Worm (Caenorhabditis elegans) whole organism, late embryonic: ENCODE measurements around the gene F21H7.5.

Experiments
- ama-1 ChIP-seq: fragments of 150-350 bp; optimal IDR thresholded peaks from 2 replicates; lab custom pipeline; 2014
- ceh-6 ChIP-seq: fragments of 200-800 bp; sonication (Bioruptor generic); optimal IDR thresholded peaks from 2 replicates; lab custom pipeline; 2018; ENCODE audit warnings: mild to moderate bottlenecking, missing genetic modification characterization, missing compliant biosample characterization
- dmd-4 ChIP-seq: sonication (generic microtip); optimal IDR thresholded peaks from 2 replicates; lab custom pipeline; 2016; ENCODE audit warnings: borderline replicate concordance, missing genetic modification characterization, missing compliant biosample characterization
- ets-4 ChIP-seq: sonication (generic microtip); optimal IDR thresholded peaks from 2 replicates; lab custom pipeline; 2016; ENCODE audit warnings: missing genetic modification characterization, missing compliant biosample characterization
- eyg-1 ChIP-seq: sonication (generic microtip); optimal IDR thresholded peaks from 2 replicates; lab custom pipeline; 2016; ENCODE audit warnings: missing genotype, missing genetic modification characterization, missing compliant biosample characterization
- hlh-30 ChIP-seq: sonication (generic microtip); optimal IDR thresholded peaks from 2 replicates; lab custom pipeline; 2017; ENCODE audit warnings: antibody characterized with exemption, missing genetic modification characterization, missing compliant biosample characterization; ENCODE audit not compliant: insufficient read depth
- sox-4 ChIP-seq: sonication (generic microtip); optimal IDR thresholded peaks from 2 replicates; lab custom pipeline; 2017; ENCODE audit warnings: mild to moderate bottlenecking, missing genetic modification characterization, inconsistent platforms, missing compliant biosample characterization
- unc-42 ChIP-seq: sonication (generic microtip); optimal IDR thresholded peaks from 2 replicates; lab custom pipeline; 2016; ENCODE audit warnings: missing genotype, missing genetic modification characterization, missing compliant biosample characterization
- unc-55 ChIP-seq: sonication (generic microtip); optimal IDR thresholded peaks from 2 replicates; lab custom pipeline; 2017; ENCODE audit warnings: missing biosample characterization, missing genetic modification reagents, missing genetic modification characterization

ce11 chrV:16209837-16210236, 27.5 kb upstream of the F21H7.5 start, which contains the start of gene oac-15:
- no peak for TF ChIP-seq unc-55
- no peak for TF ChIP-seq unc-42 (tag; lab: Kevin White, UChicago)
- no peak for TF ChIP-seq ceh-6 (GFP tag; lab: Kevin White, UChicago)
- no peak for TF ChIP-seq eyg-1
- no peak for TF ChIP-seq sox-4
- TF ChIP-seq hlh-30 (tag; lab: Kevin White, UChicago) = no peak
- no peak for TF ChIP-seq ets-4 (tag; lab: Kevin White, UChicago)
- no peak for TF ChIP-seq ama-1 (lab: Kevin White, UChicago)
- TF ChIP-seq dmd-4 (tag; lab: Kevin White, UChicago) = no peak
